Worm (Caenorhabditis elegans): ENCODE results near the gene F15A4.5.

Gene F15A4.5

DNA sequence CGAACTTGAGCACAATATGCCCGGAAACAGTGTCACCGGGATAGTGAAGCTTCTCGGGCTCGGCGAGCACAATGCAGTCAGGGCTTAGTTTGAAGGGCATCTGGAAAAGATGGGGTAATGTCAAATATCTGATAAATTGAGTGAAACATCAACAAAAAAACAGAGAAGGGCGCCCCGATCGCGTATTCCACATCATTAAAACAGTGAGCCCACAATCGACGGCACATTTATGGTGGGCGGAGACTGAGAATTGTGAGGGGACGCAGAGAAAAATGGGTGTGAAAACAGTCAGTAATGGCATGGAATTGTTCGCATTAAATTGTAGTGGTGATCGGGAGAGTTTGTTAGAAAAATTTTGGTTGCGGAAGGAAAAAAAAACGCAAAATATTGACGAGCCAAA is 9.8 kb upstream of the F15A4.5 start, which contains the start of gene arrd-9:
Gene arrd-9 (minus strand): TSS at position 101 of the 400 bp plus-strand sequence.
- no peak for TF ChIP-seq unc-120 (tag; optimal IDR thresholded peaks at IDR 0.05; ENCODE audit: poor library complexity, severe bottlenecking)
- no peak for TF ChIP-seq nhr-76 (tag; optimal IDR thresholded peaks at IDR 0.05)
- no peak for TF ChIP-seq bed-3 (GFP tag; optimal IDR thresholded peaks at IDR 0.05)
- no peak for TF ChIP-seq elt-3 (tag; optimal IDR thresholded peaks at IDR 0.05)
- TF ChIP-seq cnd-1 (tag; optimal IDR thresholded peaks at IDR 0.05) = no peak
- no peak for TF ChIP-seq lin-13 (tag; optimal IDR thresholded peaks at IDR 0.05)
- TF ChIP-seq flh-1 (GFP tag; optimal IDR thresholded peaks at IDR 0.05) = no peak
- no peak for TF ChIP-seq mab-5 (tag; optimal IDR thresholded peaks at IDR 0.05)
- no peak for TF ChIP-seq sem-2 (GFP tag; optimal IDR thresholded peaks at IDR 0.05)
- no peak for TF ChIP-seq zip-8 (tag; optimal IDR thresholded peaks at IDR 0.05)
- no peak for TF ChIP-seq ham-2 (GFP tag; optimal IDR thresholded peaks at IDR 0.05)
- TF ChIP-seq lin-32 (GFP tag; optimal IDR thresholded peaks at IDR 0.05) = no peak
- no peak for TF ChIP-seq blmp-1 (tag; optimal IDR thresholded peaks at IDR 0.05)
- no peak for TF ChIP-seq unc-62 (GFP tag; optimal IDR thresholded peaks at IDR 0.05)
- TF ChIP-seq hlh-1 (tag; optimal IDR thresholded peaks at IDR 0.05) = no peak
- no peak for TF ChIP-seq nhr-12 (tag; optimal IDR thresholded peaks at IDR 0.05)
- no peak for TF ChIP-seq snpc-4 (tag; optimal IDR thresholded peaks at IDR 0.05)
- TF ChIP-seq ces-1 (GFP tag; optimal IDR thresholded peaks at IDR 0.05) = no peak

DNA sequence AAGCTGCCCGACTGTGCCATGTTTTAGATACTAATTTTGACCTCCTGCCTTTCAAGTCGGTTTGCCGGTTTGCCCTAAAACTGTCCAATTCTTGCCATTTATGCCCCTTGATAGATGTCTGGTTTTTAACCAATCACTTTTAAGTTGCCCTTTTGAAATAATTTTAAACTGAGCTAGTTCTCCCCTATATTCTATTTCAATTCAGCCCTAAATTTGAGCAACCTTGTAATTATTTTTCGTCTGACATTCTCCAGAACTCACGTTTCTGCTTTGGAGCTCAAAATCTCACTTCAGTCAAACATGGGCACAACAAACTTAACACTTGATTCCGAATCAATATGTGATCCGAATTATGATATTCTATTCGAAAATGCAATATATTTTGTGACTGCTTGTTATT is 2.4 kb upstream of the F15A4.5 start, which contains the start of gene srg-17:
Gene srg-17 (plus strand): TSS at position 301 of the 400 bp plus-strand sequence.
- TF ChIP-seq unc-120 (tag; optimal IDR thresholded peaks at IDR 0.05; ENCODE audit: poor library complexity, severe bottlenecking) (no peak), nhr-2 (tag; optimal IDR thresholded peaks at IDR 0.05) (no peak), M03D4.4 (tag; optimal IDR thresholded peaks at IDR 0.05) (no peak), hlh-1 (tag; optimal IDR thresholded peaks at IDR 0.05) (no peak), zip-8 (tag; optimal IDR thresholded peaks at IDR 0.05) (no peak), nhr-12 (tag; optimal IDR thresholded peaks at IDR 0.05) (no peak), flh-1 (GFP tag; optimal IDR thresholded peaks at IDR 0.05) (no peak), ces-1 (GFP tag; optimal IDR thresholded peaks at IDR 0.05) (no peak), lsy-2 (tag; optimal IDR thresholded peaks at IDR 0.05) (no peak), unc-39 (tag; optimal IDR thresholded peaks at IDR 0.05) (no peak), elt-1 (tag; optimal IDR thresholded peaks at IDR 0.05; ENCODE audit: borderline replicate concordance, insufficient read depth) (no peak), drap-1 (GFP tag; optimal IDR thresholded peaks at IDR 0.05) (no peak), mls-2 (tag; optimal IDR thresholded peaks at IDR 0.05) (no peak), snpc-4 (tag; optimal IDR thresholded peaks at IDR 0.05) (no peak), ham-2 (GFP tag; optimal IDR thresholded peaks at IDR 0.05) (no peak), sem-2 (GFP tag; optimal IDR thresholded peaks at IDR 0.05) (no peak), lin-13 (tag; optimal IDR thresholded peaks at IDR 0.05) (no peak), nhr-28 (tag; optimal IDR thresholded peaks at IDR 0.05) (no peak)

ce11 chrII:12467047-12467446 is 4.0 kb downstream of the F15A4.5 start, which contains the start of gene srg-16:
srg-16 (plus strand) TSS chrII:12467133.
- TF ChIP-seq nhr-28 (tag; optimal IDR thresholded peaks at IDR 0.05) = no peak
- TF ChIP-seq blmp-1 (tag; optimal IDR thresholded peaks at IDR 0.05) = no peak
- no peak for TF ChIP-seq ceh-39 (tag; optimal IDR thresholded peaks at IDR 0.05)
- TF ChIP-seq mep-1 (tag; optimal IDR thresholded peaks at IDR 0.05) = no peak
- TF ChIP-seq ces-1 (GFP tag; optimal IDR thresholded peaks at IDR 0.05) = no peak
- no peak for TF ChIP-seq unc-62 (GFP tag; optimal IDR thresholded peaks at IDR 0.05)
- TF ChIP-seq bed-3 (GFP tag; optimal IDR thresholded peaks at IDR 0.05) = no peak
- no peak for TF ChIP-seq mab-5 (tag; optimal IDR thresholded peaks at IDR 0.05)
- no peak for TF ChIP-seq snpc-4 (tag; optimal IDR thresholded peaks at IDR 0.05)
- no peak for TF ChIP-seq M03D4.4 (tag; optimal IDR thresholded peaks at IDR 0.05)
- no peak for TF ChIP-seq unc-120 (tag; optimal IDR thresholded peaks at IDR 0.05; ENCODE audit: poor library complexity, severe bottlenecking)
- no peak for TF ChIP-seq hlh-1 (tag; optimal IDR thresholded peaks at IDR 0.05)
- no peak for TF ChIP-seq nhr-12 (tag; optimal IDR thresholded peaks at IDR 0.05)
- no peak for TF ChIP-seq nhr-2 (tag; optimal IDR thresholded peaks at IDR 0.05)
- TF ChIP-seq unc-39 (tag; optimal IDR thresholded peaks at IDR 0.05) = no peak

ce11 chrII:12465557-12465956 is 5.5 kb downstream of the F15A4.5 start, which contains the start of gene sre-37:
sre-37 (plus strand) TSS chrII:12465857.
- no peak for TF ChIP-seq unc-62 (GFP tag; optimal IDR thresholded peaks at IDR 0.05)
- no peak for TF ChIP-seq nhr-237 (tag; optimal IDR thresholded peaks at IDR 0.05)
- no peak for TF ChIP-seq blmp-1 (tag; optimal IDR thresholded peaks at IDR 0.05)
- TF ChIP-seq lin-32 (GFP tag; optimal IDR thresholded peaks at IDR 0.05) = no peak
- TF ChIP-seq ces-1 (GFP tag; optimal IDR thresholded peaks at IDR 0.05) = no peak
- TF ChIP-seq nhr-76 (tag; optimal IDR thresholded peaks at IDR 0.05) = no peak
- TF ChIP-seq flh-1 (GFP tag; optimal IDR thresholded peaks at IDR 0.05) = no peak
- TF ChIP-seq nhr-2 (tag; optimal IDR thresholded peaks at IDR 0.05) = no peak
- no peak for TF ChIP-seq tbx-8 (GFP tag; optimal IDR thresholded peaks at IDR 0.05)
- no peak for TF ChIP-seq lin-13 (tag; optimal IDR thresholded peaks at IDR 0.05)
- TF ChIP-seq ham-2 (GFP tag; optimal IDR thresholded peaks at IDR 0.05) = no peak
- no peak for TF ChIP-seq M03D4.4 (tag; optimal IDR thresholded peaks at IDR 0.05)
- TF ChIP-seq ztf-11 (tag; optimal IDR thresholded peaks at IDR 0.05) = no peak
- TF ChIP-seq elt-1 (tag; optimal IDR thresholded peaks at IDR 0.05; ENCODE audit: borderline replicate concordance, insufficient read depth) = no peak
- no peak for TF ChIP-seq mls-2 (tag; optimal IDR thresholded peaks at IDR 0.05)
